Worm (Caenorhabditis elegans): ENCODE data around the gene try-13.
A peak's percentile ranks its signal among the peaks of the same experiment; 100 is the strongest.

try-13 gene

DNA sequence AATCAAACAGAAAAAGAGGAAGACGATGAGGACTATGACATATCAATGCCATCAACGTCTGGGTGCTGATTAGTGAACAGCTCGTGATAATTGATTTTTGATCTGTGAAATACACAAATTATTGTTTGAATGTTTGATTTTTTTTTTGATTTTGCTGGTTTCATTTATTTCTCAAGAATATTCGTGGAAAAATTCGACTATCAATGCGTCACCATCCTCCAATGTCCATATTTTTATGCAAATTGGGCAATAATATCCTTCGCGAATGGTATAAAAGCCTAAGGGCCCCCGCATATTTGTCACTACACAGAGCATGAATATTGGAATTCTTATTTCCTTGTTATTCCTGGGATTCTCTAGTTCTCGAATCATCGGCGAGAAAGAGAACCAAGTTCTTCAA, at the start of gene try-13:
Gene try-13 (plus strand): TSS at position 301 of the 400 bp plus-strand sequence.
- TF ChIP-seq mep-1 (tag; optimal IDR thresholded peaks at IDR 0.05) (no peak), ZK337.2 (GFP tag; IDR thresholded peaks at IDR 0.05) (no peak), dmd-6 (GFP tag; IDR thresholded peaks at IDR 0.05) (no peak), lin-13 (GFP tag; optimal IDR thresholded peaks at IDR 0.05) (no peak), fos-1 (tag; optimal IDR thresholded peaks at IDR 0.05) (no peak), gei-8 (GFP tag; optimal IDR thresholded peaks at IDR 0.05) (no peak), ama-1 (optimal IDR thresholded peaks at IDR 0.05) (no peak), zfp-3 (GFP tag; conservative IDR thresholded peaks at IDR 0.05) (no peak), nhr-111 (GFP tag; optimal IDR thresholded peaks at IDR 0.05) (no peak), mxl-3 (GFP tag; optimal IDR thresholded peaks at IDR 0.05) (no peak), nhr-77 (tag; optimal IDR thresholded peaks at IDR 0.05) (no peak), ces-1 (GFP tag; optimal IDR thresholded peaks at IDR 0.05) (no peak), nhr-237 (tag; optimal IDR thresholded peaks at IDR 0.05) (no peak), lin-38 (GFP tag; IDR thresholded peaks at IDR 0.05) (no peak)

DNA sequence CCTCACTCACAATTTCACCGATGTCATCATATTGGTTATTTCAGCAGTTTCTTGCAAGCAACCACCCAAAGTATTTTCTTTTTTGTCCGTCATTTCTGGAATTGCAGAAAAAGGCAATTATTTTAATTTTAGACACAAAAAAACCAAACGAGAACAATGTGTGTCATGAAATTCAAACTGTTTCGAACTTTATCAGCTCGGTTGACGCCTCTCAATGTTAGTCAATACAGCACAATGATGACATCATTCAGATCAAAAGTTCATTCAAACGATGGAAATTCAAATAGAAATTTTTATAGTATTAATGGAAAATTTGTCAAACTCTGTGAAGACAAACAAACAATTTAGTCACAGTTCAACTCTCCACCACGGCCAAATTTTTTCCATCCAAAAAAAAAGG, 48.0 kb upstream of the try-13 start, which contains the start of gene fbxa-105:
Gene fbxa-105 (minus strand): TSS at position 97 of the 400 bp plus-strand sequence.
- no peak for TF ChIP-seq nhr-102 (tag; optimal IDR thresholded peaks at IDR 0.05)
- peak; percentile 24 for TF ChIP-seq dve-1 (tag; optimal IDR thresholded peaks at IDR 0.05; ENCODE audit: insufficient read depth)
- no peak for TF ChIP-seq daf-8 (GFP tag; IDR thresholded peaks at IDR 0.05)
- TF ChIP-seq nhr-41 (GFP tag; IDR thresholded peaks at IDR 0.05): no peak
- TF ChIP-seq dmd-6 (GFP tag; IDR thresholded peaks at IDR 0.05): no peak; the same call in 1 of the 2 replicates
- TF ChIP-seq mxl-3 (GFP tag; optimal IDR thresholded peaks at IDR 0.05): no peak
- TF ChIP-seq zag-1 (tag; optimal IDR thresholded peaks at IDR 0.05): no peak
- TF ChIP-seq lir-3 (tag; optimal IDR thresholded peaks at IDR 0.05): no peak
- TF ChIP-seq ceh-82 (tag; optimal IDR thresholded peaks at IDR 0.05): no peak
- no peak for TF ChIP-seq egl-43 (GFP tag; IDR thresholded peaks at IDR 0.05)
- TF ChIP-seq mdl-1 (tag; optimal IDR thresholded peaks at IDR 0.05): no peak
- no peak for TF ChIP-seq zfp-3 (GFP tag; conservative IDR thresholded peaks at IDR 0.05)
- no peak for TF ChIP-seq ztf-7 (tag; optimal IDR thresholded peaks at IDR 0.05)
- TF ChIP-seq unc-39 (tag; optimal IDR thresholded peaks at IDR 0.05): no peak
- TF ChIP-seq nhr-28 (tag; optimal IDR thresholded peaks at IDR 0.05): peak; percentile 26
- TF ChIP-seq daf-16 (GFP tag; optimal IDR thresholded peaks at IDR 0.05): no peak
- peak; percentile 59 for TF ChIP-seq daf-16 (tag; optimal IDR thresholded peaks at IDR 0.05)
- TF ChIP-seq ceh-44 (GFP tag; IDR thresholded peaks at IDR 0.05): no peak
- TF ChIP-seq egl-27 (tag; optimal IDR thresholded peaks at IDR 0.05): no peak
- TF ChIP-seq ceh-62 (tag; optimal IDR thresholded peaks at IDR 0.05): no peak
- no peak for TF ChIP-seq ZK337.2 (GFP tag; IDR thresholded peaks at IDR 0.05)
- no peak for TF ChIP-seq F44E2.7 (GFP tag; IDR thresholded peaks at IDR 0.05)
- TF ChIP-seq pqm-1 (tag; optimal IDR thresholded peaks at IDR 0.05): peak; percentile 77
- no peak for TF ChIP-seq madf-5 (GFP tag; IDR thresholded peaks at IDR 0.05)
- TF ChIP-seq hif-1 (tag; optimal IDR thresholded peaks at IDR 0.05): no peak
- TF ChIP-seq Y5F2A.4 (GFP tag; optimal IDR thresholded peaks at IDR 0.05): no peak
- TF ChIP-seq arid-1 (GFP tag; conservative IDR thresholded peaks at IDR 0.05): no peak
- TF ChIP-seq ztf-11 (tag; optimal IDR thresholded peaks at IDR 0.05): no peak

DNA sequence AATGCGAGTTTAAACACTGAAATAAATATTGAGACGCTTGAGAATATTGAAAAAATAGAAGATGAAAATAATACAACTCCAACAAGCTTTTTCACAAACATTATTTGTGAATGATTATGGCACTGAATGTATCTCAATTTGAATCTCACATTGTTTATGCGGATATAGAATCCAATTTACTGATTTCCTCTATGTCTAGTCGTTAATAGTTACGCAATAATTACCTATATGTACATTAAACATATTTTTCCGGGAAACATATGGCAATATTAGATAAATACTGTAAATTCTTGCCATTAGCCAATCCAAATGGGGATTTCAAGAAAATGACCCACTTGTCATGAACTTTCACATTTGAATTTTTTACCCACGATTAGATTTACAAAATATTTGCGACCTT, 44.5 kb upstream of the try-13 start, which contains the start of gene srx-9:
Gene srx-9 (minus strand): TSS at position 101 of the 400 bp plus-strand sequence.
- peak in 1 of 2 experiments; percentile 2 for TF ChIP-seq unc-62 (GFP tag; optimal IDR thresholded peaks at IDR 0.05 in 1 of 2)
- no peak for TF ChIP-seq unc-62 (tag; optimal IDR thresholded peaks at IDR 0.05)
- TF ChIP-seq sdz-12 (GFP tag; optimal IDR thresholded peaks at IDR 0.05): no peak
